Fruit fly (Drosophila melanogaster) whole organism: ENCODE data around the gene msi.

Experiments
- psq ChIP-seq: fragments of >200 bp; optimal IDR thresholded peaks from 2 replicates; lab custom pipeline; 2017
- usp ChIP-seq: fragments of >200 bp; optimal IDR thresholded peaks from 2 replicates; lab custom pipeline; 2017; ENCODE audit warnings: missing biosample characterization, missing genetic modification characterization, mixed read lengths

DNA sequence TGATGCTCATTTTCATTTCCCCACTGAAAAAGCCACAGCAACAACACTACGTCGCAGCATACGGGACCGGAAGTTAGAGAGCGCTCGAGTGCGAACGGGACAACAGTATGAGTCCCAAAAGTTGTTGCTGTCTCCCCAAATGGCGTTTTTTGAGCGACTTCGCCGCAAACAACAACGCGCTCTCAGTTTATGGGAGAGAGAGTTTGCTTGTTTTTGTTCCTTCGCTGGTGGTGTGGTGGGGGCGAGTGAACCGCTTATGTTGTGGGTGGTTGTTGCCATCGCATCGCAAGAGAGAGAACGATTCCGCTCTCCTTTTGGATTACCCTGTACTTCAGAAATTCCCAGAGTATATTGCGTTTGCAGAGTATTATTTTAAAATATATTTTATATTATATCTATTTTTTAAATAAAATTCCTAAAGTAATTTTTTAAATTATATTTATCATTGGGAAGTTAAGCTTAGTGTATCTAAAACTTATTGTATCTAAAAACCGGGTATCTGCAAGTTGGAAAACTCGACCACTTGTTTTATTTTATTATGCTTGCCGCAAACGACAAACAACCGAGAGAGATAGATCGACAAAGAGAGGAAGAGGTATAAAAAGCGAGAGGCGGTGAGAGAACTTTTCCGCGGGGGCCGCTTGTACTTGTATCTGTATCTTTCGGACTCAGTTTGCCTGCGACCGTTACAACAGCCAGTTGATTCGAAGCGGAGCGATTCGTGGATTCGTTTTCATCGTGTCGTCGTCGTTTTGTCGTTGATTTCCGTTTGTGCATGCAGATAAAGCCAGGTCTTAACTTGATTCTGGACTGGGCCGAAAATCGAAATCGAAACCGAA, at the start of gene msi:
- TF ChIP-seq psq (lab: Kevin White, UChicago) (no peak), usp (GFP tag; lab: Kevin White, UChicago) (no peak)
